Worm (Caenorhabditis elegans): ENCODE data around the gene xpb-1.

DNA sequence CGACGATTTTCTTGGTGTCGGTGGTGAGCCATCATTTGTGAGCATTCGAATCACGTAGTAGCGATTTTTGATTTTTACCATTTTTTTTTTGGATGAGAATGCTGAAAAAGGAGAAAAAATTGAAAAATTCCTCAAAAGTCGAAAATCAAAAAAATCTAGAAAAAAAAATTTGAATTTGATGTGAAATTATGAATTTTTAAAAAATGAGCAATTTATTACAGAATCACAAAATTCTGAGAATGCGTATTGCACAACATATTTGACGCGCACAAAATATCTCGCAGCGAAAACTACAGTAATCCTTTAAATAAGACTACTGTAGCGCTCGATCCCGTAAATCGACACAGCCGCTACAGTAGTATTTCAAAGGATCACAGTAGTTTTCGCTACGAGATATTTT lies 39.2 kb upstream of the xpb-1 start, which contains the start of gene popl-5:
- TF ChIP-seq nhr-11 (tag; optimal IDR thresholded peaks at IDR 0.05) (no peak), hif-1 (tag; optimal IDR thresholded peaks at IDR 0.05) (no peak), ama-1 (optimal IDR thresholded peaks at IDR 0.05) (no peak), unc-62 (GFP tag; optimal IDR thresholded peaks at IDR 0.05 in 1 of 2) (no peak), unc-62 (tag; optimal IDR thresholded peaks at IDR 0.05) (no peak), ZK337.2 (GFP tag; IDR thresholded peaks at IDR 0.05) (no peak), egl-27 (tag; optimal IDR thresholded peaks at IDR 0.05) (no peak), ceh-32 (tag; optimal IDR thresholded peaks at IDR 0.05; ENCODE audit: poor library complexity) (no peak), mdl-1 (tag; optimal IDR thresholded peaks at IDR 0.05) (no peak), fos-1 (tag; optimal IDR thresholded peaks at IDR 0.05) (no peak), zag-1 (tag; optimal IDR thresholded peaks at IDR 0.05) (no peak), ztf-11 (tag; optimal IDR thresholded peaks at IDR 0.05) (no peak)
